Worm (Caenorhabditis elegans) whole organism, L2 larva: Measurements from ENCODE around the gene C23F12.4.

Experiments used
- ceh-16 ChIP-seq: fragments of 150-350 bp; optimal IDR thresholded peaks from 2 replicates; lab custom pipeline; 2014; ENCODE audit warnings: missing biosample characterization, missing genetic modification characterization
- egl-27 ChIP-seq: sonication (generic microtip); optimal IDR thresholded peaks from 3 replicates; lab custom pipeline; 2017; ENCODE audit warnings: missing biosample characterization, missing genetic modification reagents, missing genetic modification characterization
- fos-1 ChIP-seq: fragments of 150-350 bp; optimal IDR thresholded peaks from 2 replicates; lab custom pipeline; 2014; ENCODE audit warnings: missing biosample characterization, missing genetic modification characterization
- lin-11 ChIP-seq: fragments of 150-350 bp; sonication (generic microtip); optimal IDR thresholded peaks from 2 replicates; lab custom pipeline; 2014; ENCODE audit warnings: missing biosample characterization, missing genetic modification characterization, inconsistent platforms, mixed read lengths
- lin-13 ChIP-seq: fragments of 150-350 bp; optimal IDR thresholded peaks from 2 replicates; lab custom pipeline; 2014; ENCODE audit warnings: missing biosample characterization, missing genetic modification reagents, missing genetic modification characterization
- nhr-77 ChIP-seq: fragments of 150-350 bp; optimal IDR thresholded peaks from 2 replicates; lab custom pipeline; 2014; ENCODE audit warnings: missing biosample characterization, missing genetic modification characterization
- sem-4 ChIP-seq: fragments of 150-350 bp; optimal IDR thresholded peaks from 2 replicates; lab custom pipeline; 2014; ENCODE audit warnings: missing biosample characterization, missing genetic modification reagents, missing genetic modification characterization
- zag-1 ChIP-seq: fragments of 150-350 bp; optimal IDR thresholded peaks from 2 replicates; lab custom pipeline; 2014; ENCODE audit warnings: missing biosample characterization, missing genetic modification characterization

DNA sequence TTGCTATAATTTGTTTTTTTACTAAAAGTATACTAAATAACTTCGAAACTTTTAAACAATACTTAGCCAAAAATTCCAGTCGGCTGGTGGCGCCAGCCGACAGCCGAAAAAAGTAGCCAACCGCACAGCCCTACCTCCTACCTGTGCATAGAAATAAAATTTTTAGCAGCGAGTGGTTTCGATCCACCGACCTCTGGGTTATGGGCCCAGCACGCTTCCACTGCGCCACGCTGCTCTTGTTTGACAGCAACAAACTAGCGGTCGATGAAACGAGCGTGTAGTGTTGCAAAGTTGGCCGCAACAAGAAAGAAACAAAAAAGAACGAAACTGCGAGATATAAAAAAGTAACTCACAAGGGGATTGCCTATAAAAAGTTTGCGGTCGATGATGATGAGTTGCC is 14.2 kb upstream of the C23F12.4 start:
- TF ChIP-seq sem-4 (tag; lab: Kevin White, UChicago), result no peak
- peak; percentile 1 for TF ChIP-seq ceh-16
- no peak for TF ChIP-seq nhr-77 (tag; lab: Kevin White, UChicago)
- peak; percentile 17 for TF ChIP-seq fos-1 (tag; lab: Kevin White, UChicago)
- peak; percentile 30 for TF ChIP-seq lin-13 (GFP tag; lab: Kevin White, UChicago)
- no peak for TF ChIP-seq egl-27
- no peak for TF ChIP-seq lin-11
- no peak for TF ChIP-seq zag-1
